Fruit fly (Drosophila melanogaster) whole organism, pupa: Measurements from ENCODE around the gene CG10738.

Experiments used
- CG32121 ChIP-seq: fragments of 200-800 bp; sonication (Bioruptor generic); IDR thresholded peaks from 2 replicates; pipeline ENCODE4 v1.3.6; 2022; ENCODE audit warnings: missing biosample characterization, missing genetic modification characterization
- CG34367 ChIP-seq: fragments of 200-800 bp; sonication (Bioruptor generic); optimal IDR thresholded peaks from 2 replicates; lab custom pipeline; 2018; ENCODE audit warnings: missing biosample characterization, mild to moderate bottlenecking, missing genetic modification characterization
- CG4496 ChIP-seq: fragments of 200-800 bp; sonication (Bioruptor generic); IDR thresholded peaks from 3 replicates; pipeline ENCODE4 v1.3.6; 2022; ENCODE audit warnings: missing biosample characterization, missing genetic modification characterization
- CG8301 ChIP-seq: fragments of 200-800 bp; sonication (Bioruptor generic); optimal IDR thresholded peaks from 2 replicates; lab custom pipeline; 2018; ENCODE audit warnings: missing biosample characterization, mild to moderate bottlenecking, missing genetic modification characterization

dm6 chr3L:13479204-13479600 is 28.6 kb downstream of the CG10738 start:
- TF ChIP-seq CG32121 (no peak), CG8301 (tag; lab: Kevin White, UChicago) (no peak), CG34367 (tag; lab: Kevin White, UChicago) (no peak), CG4496 (no peak)
